Worm (Caenorhabditis elegans): ENCODE measurements around the gene dmd-9.

Gene dmd-9

ce11 chrIV:3296578-3297549, 42.5 kb upstream of the dmd-9 start:
- no peak for TF ChIP-seq lin-39 (tag; optimal IDR thresholded peaks at IDR 0.05)
- no peak for TF ChIP-seq ztf-11 (tag; optimal IDR thresholded peaks at IDR 0.05)
- TF ChIP-seq gmeb-1 (tag; optimal IDR thresholded peaks at IDR 0.05) = no peak
- no peak for TF ChIP-seq nhr-10 (tag; optimal IDR thresholded peaks at IDR 0.05)
- TF ChIP-seq crh-2 (tag; optimal IDR thresholded peaks at IDR 0.05) = no peak
- TF ChIP-seq mab-5 (tag; optimal IDR thresholded peaks at IDR 0.05) = no peak
- TF ChIP-seq Y55F3AM.14 (GFP tag; optimal IDR thresholded peaks at IDR 0.05) = no peak
- TF ChIP-seq unc-39 (tag; optimal IDR thresholded peaks at IDR 0.05) = no peak
- no peak for TF ChIP-seq ztf-1 (GFP tag; conservative IDR thresholded peaks at IDR 0.05)
- TF ChIP-seq unc-55 (GFP tag; optimal IDR thresholded peaks at IDR 0.05) = no peak
- TF ChIP-seq skn-1 (tag; optimal IDR thresholded peaks at IDR 0.05) = no peak
- TF ChIP-seq lin-11 (tag; optimal IDR thresholded peaks at IDR 0.05) = no peak
- TF ChIP-seq ztf-4 (tag; optimal IDR thresholded peaks at IDR 0.05) = no peak
- no peak for TF ChIP-seq nhr-237 (tag; optimal IDR thresholded peaks at IDR 0.05)
- TF ChIP-seq blmp-1 (tag; optimal IDR thresholded peaks at IDR 0.05; ENCODE audit: insufficient read depth) = no peak
- no peak for TF ChIP-seq nhr-6 (tag; optimal IDR thresholded peaks at IDR 0.05)

DNA sequence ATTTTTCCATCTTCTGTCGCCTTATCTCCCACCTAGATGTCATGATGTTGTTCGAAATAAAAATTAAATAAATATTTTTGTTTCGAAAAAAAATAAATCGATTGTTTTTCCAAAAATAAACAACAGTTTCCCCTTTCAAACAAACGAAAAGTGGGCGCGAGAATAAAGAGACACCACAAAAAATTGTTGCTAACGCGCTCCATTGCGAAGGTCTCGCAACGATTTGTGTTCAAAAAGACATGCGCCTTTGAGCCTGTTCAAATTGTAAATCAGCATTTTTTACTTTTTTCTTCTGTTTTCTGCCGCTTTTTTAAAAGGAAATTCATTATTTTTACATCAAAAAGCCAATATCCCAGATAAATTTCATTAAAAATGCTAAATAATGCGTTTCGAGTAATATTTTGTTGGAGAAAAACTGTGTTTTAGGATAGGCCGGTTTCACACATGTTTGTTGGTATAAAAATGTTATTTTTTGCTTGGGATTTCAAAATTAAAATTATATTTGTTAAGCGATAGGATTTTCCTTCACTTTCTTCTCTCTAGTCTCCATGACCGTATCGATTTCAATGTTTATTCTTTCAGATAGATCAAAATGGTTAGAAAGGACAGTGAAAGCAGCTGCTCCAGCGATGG, 40.3 kb upstream of the dmd-9 start, which contains the start of gene W08E12.7:
TSS of gene W08E12.7 (plus strand) at position 583 of the 633 bp plus-strand sequence.
- peak; percentile 93 for TF ChIP-seq gmeb-1 (tag; optimal IDR thresholded peaks at IDR 0.05)
- TF ChIP-seq ztf-11 (tag; optimal IDR thresholded peaks at IDR 0.05) = peak; percentile 17
- TF ChIP-seq nhr-21 (tag; optimal IDR thresholded peaks at IDR 0.05) = peak; percentile 90
- no peak for TF ChIP-seq unc-62 (GFP tag; optimal IDR thresholded peaks at IDR 0.05)
- peak; percentile 41 for TF ChIP-seq nhr-10 (tag; optimal IDR thresholded peaks at IDR 0.05)
- TF ChIP-seq nhr-23 (tag; optimal IDR thresholded peaks at IDR 0.05) = no peak
- no peak for TF ChIP-seq elt-3 (tag; optimal IDR thresholded peaks at IDR 0.05)
- TF ChIP-seq lin-13 (GFP tag; optimal IDR thresholded peaks at IDR 0.05) = peak; percentile 96
- TF ChIP-seq lin-39 (tag; optimal IDR thresholded peaks at IDR 0.05) = peak; percentile 64
- TF ChIP-seq nhr-12 (tag; optimal IDR thresholded peaks at IDR 0.05) = no peak
- peak; percentile 89 to 97 for TF ChIP-seq lsy-2 (tag; optimal IDR thresholded peaks at IDR 0.05)
- peak; percentile 81 for TF ChIP-seq mab-5 (tag; optimal IDR thresholded peaks at IDR 0.05)
- peak; percentile 97 for TF ChIP-seq crh-2 (tag; optimal IDR thresholded peaks at IDR 0.05)
- peak; percentile 93 for TF ChIP-seq sem-4 (tag; optimal IDR thresholded peaks at IDR 0.05)
- TF ChIP-seq sma-3 (GFP tag; optimal IDR thresholded peaks at IDR 0.05) = peak; percentile 93
- peak in 1 of 2 experiments; percentile 82 for TF ChIP-seq mdl-1 (tag; optimal IDR thresholded peaks at IDR 0.05)
- peak; percentile 67 for TF ChIP-seq Y55F3AM.14 (GFP tag; optimal IDR thresholded peaks at IDR 0.05)
- TF ChIP-seq skn-1 (tag; optimal IDR thresholded peaks at IDR 0.05) = peak; percentile 80
- peak; percentile 84 for TF ChIP-seq snpc-4 (tag; optimal IDR thresholded peaks at IDR 0.05)
- TF ChIP-seq nhr-77 (tag; optimal IDR thresholded peaks at IDR 0.05) = peak; percentile 77
- no peak for TF ChIP-seq nhr-11 (tag; optimal IDR thresholded peaks at IDR 0.05)
- peak; percentile 95 for TF ChIP-seq fos-1 (tag; optimal IDR thresholded peaks at IDR 0.05)
- TF ChIP-seq egl-27 (tag; optimal IDR thresholded peaks at IDR 0.05) = peak; percentile 11
- peak; percentile 71 for TF ChIP-seq lin-11 (tag; optimal IDR thresholded peaks at IDR 0.05)
- TF ChIP-seq ceh-82 (tag; optimal IDR thresholded peaks at IDR 0.05) = no peak
- peak; percentile 89 for TF ChIP-seq sma-9 (GFP tag; optimal IDR thresholded peaks at IDR 0.05)
- no peak for TF ChIP-seq sma-9 (tag; optimal IDR thresholded peaks at IDR 0.05)
- TF ChIP-seq blmp-1 (tag; optimal IDR thresholded peaks at IDR 0.05; ENCODE audit: insufficient read depth) = peak; percentile 50
- TF ChIP-seq C34F6.9 (tag; optimal IDR thresholded peaks at IDR 0.05) = peak; percentile 99
- peak; percentile 96 for TF ChIP-seq nhr-25 (tag; optimal IDR thresholded peaks at IDR 0.05)
- TF ChIP-seq elt-1 (tag; optimal IDR thresholded peaks at IDR 0.05) = no peak
- no peak for TF ChIP-seq alr-1 (tag; optimal IDR thresholded peaks at IDR 0.05)
- TF ChIP-seq zag-1 (tag; optimal IDR thresholded peaks at IDR 0.05) = peak; percentile 82
- TF ChIP-seq F13H6.1 (tag; optimal IDR thresholded peaks at IDR 0.05) = peak; percentile 90
- TF ChIP-seq ama-1 (optimal IDR thresholded peaks at IDR 0.05) = peak; percentile 84
- TF ChIP-seq nhr-129 (tag; optimal IDR thresholded peaks at IDR 0.05) = peak; percentile 96
- TF ChIP-seq ztf-4 (tag; optimal IDR thresholded peaks at IDR 0.05) = peak; percentile 89
- peak; percentile 14 for TF ChIP-seq nhr-237 (tag; optimal IDR thresholded peaks at IDR 0.05)
- TF ChIP-seq ZK546.5 (tag; optimal IDR thresholded peaks at IDR 0.05) = peak; percentile 54
- TF ChIP-seq unc-55 (GFP tag; optimal IDR thresholded peaks at IDR 0.05) = peak; percentile 99
- peak; percentile 23 for TF ChIP-seq R02D3.7 (tag; optimal IDR thresholded peaks at IDR 0.05)
- TF ChIP-seq nhr-6 (tag; optimal IDR thresholded peaks at IDR 0.05) = peak; percentile 92

Data from whole organism, L2 larva.